Fruit fly (Drosophila melanogaster) whole organism, embryonic: Measurements from ENCODE around the gene CG4017.
A peak's percentile ranks its signal among the peaks of the same experiment; 100 is the strongest.

ENCODE experiments used
- Ada2b ChIP-seq: fragments of 200-800 bp; sonication (Bioruptor generic); IDR thresholded peaks from 2 replicates; pipeline ENCODE4 v1.3.6; 2022; ENCODE audit warnings: missing biosample characterization, missing genetic modification characterization
- BEAF-32 ChIP-seq: fragments of 200-800 bp; sonication (Bioruptor generic); optimal IDR thresholded peaks from 3 replicates; lab custom pipeline; 2017; ENCODE audit warnings: missing biosample characterization, missing genetic modification characterization, mild to moderate bottlenecking, moderate library complexity, missing genetic modification reagents
- CG10147 ChIP-seq: fragments of 200-800 bp; sonication (Bioruptor generic); optimal IDR thresholded peaks from 2 replicates; lab custom pipeline; 2019; ENCODE audit warnings: missing biosample characterization, mild to moderate bottlenecking, missing genetic modification characterization, moderate library complexity
- CG1024 ChIP-seq: fragments of 200-800 bp; sonication (Bioruptor generic); IDR thresholded peaks from 2 replicates; pipeline ENCODE4 v1.3.6; 2022; ENCODE audit warnings: missing biosample characterization, missing genetic modification characterization
- CG10431 ChIP-seq: fragments of 200-800 bp; sonication (Bioruptor generic); optimal IDR thresholded peaks from 3 replicates; lab custom pipeline; 2018; ENCODE audit warnings: missing biosample characterization, mild to moderate bottlenecking, missing genetic modification characterization
- CG10462 ChIP-seq: fragments of 200-800 bp; sonication (Bioruptor generic); optimal IDR thresholded peaks from 2 replicates; lab custom pipeline; 2016; ENCODE audit warnings: missing biosample characterization, missing genetic modification characterization
- CG10543 ChIP-seq: fragments of 200-800 bp; sonication (Bioruptor generic); optimal IDR thresholded peaks from 3 replicates; lab custom pipeline; 2017; ENCODE audit warnings: missing biosample characterization, mild to moderate bottlenecking, missing genetic modification characterization, moderate library complexity
- CG11695 ChIP-seq: fragments of 200-800 bp; sonication (Bioruptor generic); IDR thresholded peaks from 3 replicates; pipeline ENCODE4 v1.3.6; 2022; ENCODE audit warnings: missing biosample characterization, missing genetic modification characterization
- CG13287 ChIP-seq: fragments of 200-800 bp; sonication (Bioruptor generic); IDR thresholded peaks from 2 replicates; pipeline ENCODE4 v1.3.6; 2022; ENCODE audit warnings: missing biosample characterization, missing genetic modification characterization; ENCODE audit not compliant: partially characterized antibody
- CG15269 ChIP-seq: fragments of 200-800 bp; sonication (Bioruptor generic); optimal IDR thresholded peaks from 2 replicates; lab custom pipeline; 2018; ENCODE audit warnings: missing biosample characterization, mild to moderate bottlenecking, missing genetic modification characterization, moderate library complexity
- CG16813 ChIP-seq: fragments of 200-800 bp; sonication (Bioruptor generic); IDR thresholded peaks from 3 replicates; pipeline ENCODE4 v1.3.6; 2022; ENCODE audit warnings: missing biosample characterization, missing genetic modification characterization; ENCODE audit not compliant: partially characterized antibody
- CG17359 ChIP-seq: fragments of 200-800 bp; sonication (Bioruptor generic); optimal IDR thresholded peaks from 3 replicates; lab custom pipeline; 2018; ENCODE audit warnings: missing biosample characterization, mild to moderate bottlenecking, missing genetic modification characterization, moderate library complexity
- CG17829 ChIP-seq: fragments of 200-800 bp; optimal IDR thresholded peaks from 2 replicates; lab custom pipeline; 2019; ENCODE audit warnings: missing biosample characterization, mild to moderate bottlenecking, missing genetic modification characterization, moderate library complexity
- CG2116 ChIP-seq: fragments of 200-800 bp; sonication (Bioruptor generic); optimal IDR thresholded peaks from 3 replicates; lab custom pipeline; 2018; ENCODE audit warnings: missing biosample characterization, mild to moderate bottlenecking, missing genetic modification characterization
- CG30431 ChIP-seq: fragments of 200-800 bp; sonication (Bioruptor generic); optimal IDR thresholded peaks from 2 replicates; lab custom pipeline; 2017; ENCODE audit warnings: missing biosample characterization, missing genetic modification characterization
- CG31224 ChIP-seq: fragments of 200-800 bp; sonication (Bioruptor generic); IDR thresholded peaks from 2 replicates; pipeline ENCODE4 v1.3.6; 2022; ENCODE audit warnings: missing biosample characterization, missing genetic modification characterization
- CG31365 ChIP-seq: fragments of 200-800 bp; sonication (Bioruptor generic); optimal IDR thresholded peaks from 2 replicates; lab custom pipeline; 2018; ENCODE audit warnings: missing biosample characterization, mild to moderate bottlenecking, missing genetic modification characterization
- CG34422 ChIP-seq: fragments of 200-800 bp; sonication (Bioruptor generic); IDR thresholded peaks from 3 replicates; pipeline ENCODE4 v1.3.6; 2022; ENCODE audit warnings: missing biosample characterization, missing genetic modification characterization
- Doc3 ChIP-seq: fragments of 200-800 bp; sonication (Bioruptor generic); IDR thresholded peaks from 3 replicates; pipeline ENCODE4 v1.3.6; 2022; ENCODE audit warnings: missing biosample characterization, missing genetic modification characterization; ENCODE audit not compliant: partially characterized antibody
- ERR ChIP-seq: fragments of 200-800 bp; sonication (Bioruptor generic); optimal IDR thresholded peaks from 2 replicates; lab custom pipeline; 2016; ENCODE audit warnings: missing biosample characterization, missing genetic modification characterization
- Hmr ChIP-seq: fragments of 200-800 bp; sonication (Bioruptor generic); optimal IDR thresholded peaks from 3 replicates; lab custom pipeline; 2017; ENCODE audit warnings: mild to moderate bottlenecking, missing biosample characterization, missing genetic modification reagents, missing genetic modification characterization
- Lhr ChIP-seq: fragments of 200-800 bp; sonication (Bioruptor generic); optimal IDR thresholded peaks from 3 replicates; lab custom pipeline; 2017; ENCODE audit warnings: mild to moderate bottlenecking, missing biosample characterization, missing genetic modification reagents, missing genetic modification characterization
- Med ChIP-seq: fragments of 200-800 bp; sonication (Bioruptor generic); peaks from one replicate; lab custom pipeline; 2016; ENCODE audit warnings: missing biosample characterization, missing genetic modification characterization, mild to moderate bottlenecking, inconsistent platforms, moderate library complexity
- Oaz ChIP-seq: fragments of 200-800 bp; sonication (Bioruptor generic); IDR thresholded peaks from 2 replicates; pipeline ENCODE4 v1.3.6; 2022; ENCODE audit warnings: missing biosample characterization, missing genetic modification characterization
- PHDP ChIP-seq: fragments of 200-800 bp; sonication (Bioruptor generic); optimal IDR thresholded peaks from 3 replicates; lab custom pipeline; 2018; ENCODE audit warnings: missing biosample characterization, mild to moderate bottlenecking, missing genetic modification characterization, moderate library complexity
- Side ChIP-seq: fragments of 200-800 bp; sonication (Bioruptor generic); optimal IDR thresholded peaks from 2 replicates; lab custom pipeline; 2016; ENCODE audit warnings: missing biosample characterization, missing genetic modification characterization
- Sox102F ChIP-seq: fragments of 200-800 bp; sonication (Bioruptor generic); optimal IDR thresholded peaks from 2 replicates; lab custom pipeline; 2018; ENCODE audit warnings: missing biosample characterization, mild to moderate bottlenecking, missing genetic modification characterization, moderate library complexity
- Xbp1 ChIP-seq: fragments of 200-800 bp; sonication (Bioruptor generic); optimal IDR thresholded peaks from 3 replicates; lab custom pipeline; 2016; ENCODE audit warnings: missing biosample characterization, mild to moderate bottlenecking, missing genetic modification characterization
- YL-1 ChIP-seq: fragments of 200-800 bp; sonication (Bioruptor generic); optimal IDR thresholded peaks from 3 replicates; lab custom pipeline; 2017; ENCODE audit warnings: missing biosample characterization, mild to moderate bottlenecking, missing genetic modification characterization
- ara ChIP-seq: fragments of 200-800 bp; sonication (Bioruptor generic); IDR thresholded peaks from 2 replicates; pipeline ENCODE4 v1.3.6; 2022; ENCODE audit warnings: missing biosample characterization, missing genetic modification characterization
- bcd ChIP-seq: fragments of 200-800 bp; sonication (Bioruptor generic); optimal IDR thresholded peaks from 2 replicates; lab custom pipeline; 2017; ENCODE audit warnings: missing biosample characterization, mild to moderate bottlenecking, missing genetic modification characterization
- br ChIP-seq: fragments of >200 bp; optimal IDR thresholded peaks from 2 replicates; lab custom pipeline; 2017
- bsh ChIP-seq, 2 experiments: fragments of 200-800 bp; sonication (Bioruptor generic); optimal IDR thresholded peaks; 2 replicates each; lab custom pipeline; 2017 to 2018; ENCODE audit warnings: mild to moderate bottlenecking in 2 of 2, missing biosample characterization in 2 of 2, missing genetic modification characterization in 2 of 2, moderate library complexity in 1 of 2
- chn ChIP-seq: fragments of 200-800 bp; sonication (Bioruptor generic); optimal IDR thresholded peaks from 2 replicates; lab custom pipeline; 2016; ENCODE audit warnings: missing biosample characterization, missing genetic modification characterization
- crol ChIP-seq: fragments of 200-800 bp; sonication (Bioruptor generic); IDR thresholded peaks from 2 replicates; pipeline ENCODE4 v1.3.6; 2022; ENCODE audit warnings: missing biosample characterization, missing genetic modification characterization
- danr ChIP-seq: fragments of 200-800 bp; sonication (Bioruptor generic); IDR thresholded peaks from 2 replicates; pipeline ENCODE4 v1.3.6; 2022; ENCODE audit warnings: missing biosample characterization, missing genetic modification characterization
- ewg ChIP-seq: fragments of 200-800 bp; sonication (Bioruptor generic); optimal IDR thresholded peaks from 3 replicates; lab custom pipeline; 2017; ENCODE audit warnings: mild to moderate bottlenecking, missing biosample characterization, missing genetic modification reagents, missing genetic modification characterization
- grau ChIP-seq: fragments of 200-800 bp; optimal IDR thresholded peaks from 3 replicates; lab custom pipeline; 2019; ENCODE audit warnings: missing biosample characterization, mild to moderate bottlenecking, missing genetic modification characterization, moderate library complexity
- lov ChIP-seq, 2 experiments: fragments of 200-800 bp in 1 of 2; fragments of >200 bp in 1 of 2; sonication (Bioruptor generic) in 1 of 2; IDR thresholded peaks in 1 of 2; optimal IDR thresholded peaks in 1 of 2; 2 replicates in 1 of 2; 3 replicates in 1 of 2; pipeline versions ENCODE4 v1.3.6 to Lab custom; 2017 to 2022; ENCODE audit warnings: missing biosample characterization in 1 of 2, missing genetic modification characterization in 1 of 2
- p53 ChIP-seq: fragments of 200-800 bp; sonication (Bioruptor generic); optimal IDR thresholded peaks from 2 replicates; lab custom pipeline; 2016; ENCODE audit warnings: missing biosample characterization, missing genetic modification characterization
- prd ChIP-seq, 3 experiments: fragments of >200 bp in 2 of 3; fragments of 200-800 bp in 1 of 3; sonication (Bioruptor generic) in 1 of 3; optimal IDR thresholded peaks in 2 of 3; IDR thresholded peaks in 1 of 3; 2 replicates in 2 of 3; 3 replicates in 1 of 3; pipeline versions ENCODE4 v1.3.6 to Lab custom; 2017 to 2022; ENCODE audit warnings: missing biosample characterization in 1 of 3, missing genetic modification characterization in 1 of 3
- pzg ChIP-seq: fragments of 200-800 bp; sonication (Bioruptor generic); optimal IDR thresholded peaks from 3 replicates; lab custom pipeline; 2018; ENCODE audit warnings: missing biosample characterization, mild to moderate bottlenecking, missing genetic modification characterization, moderate library complexity
- row ChIP-seq: fragments of 200-800 bp; sonication (Bioruptor generic); IDR thresholded peaks from 3 replicates; pipeline ENCODE4 v1.3.6; 2022; ENCODE audit warnings: missing biosample characterization, missing genetic modification characterization
- sens-2 ChIP-seq: fragments of 200-800 bp; sonication (Bioruptor generic); IDR thresholded peaks from 2 replicates; pipeline ENCODE4 v1.3.6; 2022; ENCODE audit warnings: missing biosample characterization, missing genetic modification characterization
- sob ChIP-seq: fragments of 200-800 bp; sonication (Bioruptor generic); IDR thresholded peaks from 2 replicates; pipeline ENCODE4 v1.3.6; 2022; ENCODE audit warnings: missing biosample characterization, missing genetic modification characterization
- stc ChIP-seq: fragments of 200-800 bp; sonication (Bioruptor generic); IDR thresholded peaks from 2 replicates; pipeline ENCODE4 v1.3.6; 2022; ENCODE audit warnings: missing biosample characterization, missing genetic modification characterization
- tgo ChIP-seq: fragments of 200-800 bp; sonication (Bioruptor generic); IDR thresholded peaks from 3 replicates; pipeline ENCODE4 v1.3.6; 2022; ENCODE audit warnings: missing biosample characterization, missing genetic modification characterization
- tio ChIP-seq: fragments of 200-800 bp; sonication (Bioruptor generic); optimal IDR thresholded peaks from 2 replicates; lab custom pipeline; 2017; ENCODE audit warnings: missing biosample characterization, missing genetic modification characterization, inconsistent platforms
- tna ChIP-seq: fragments of 200-800 bp; sonication (Bioruptor generic); IDR thresholded peaks from 2 replicates; pipeline ENCODE4 v1.3.6; 2022; ENCODE audit warnings: missing biosample characterization, missing genetic modification characterization; ENCODE audit not compliant: partially characterized antibody
- vvl ChIP-seq: fragments of 200-800 bp; sonication (Bioruptor generic); IDR thresholded peaks from 2 replicates; pipeline ENCODE4 v1.3.6; 2022; ENCODE audit warnings: missing biosample characterization, missing genetic modification characterization

The CG4017 gene

DNA sequence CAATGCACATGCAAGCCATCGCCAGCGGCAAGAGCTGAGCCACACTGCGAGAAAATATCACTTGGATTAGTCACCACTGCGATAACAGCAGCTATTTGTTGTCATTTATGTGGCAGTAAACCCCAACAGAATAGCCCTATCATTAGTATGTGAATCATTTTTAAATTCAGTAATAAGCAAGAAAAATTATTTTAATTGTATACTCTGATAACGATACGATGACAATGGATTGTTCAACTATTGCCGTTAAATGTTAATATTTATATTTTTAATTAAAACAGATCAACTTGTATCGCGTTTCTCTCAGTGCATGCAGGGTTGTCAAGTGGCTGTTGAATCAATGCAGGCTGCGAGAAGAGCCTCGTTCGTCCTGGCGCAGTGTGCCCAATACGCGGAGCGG, 29.1 kb upstream of the CG4017 start (continued):
- TF ChIP-seq pzg (no peak), CG13287 (GFP tag; lab: Robert Waterston, UW) (no peak), bcd (GFP tag; lab: Kevin White, UChicago) (peak; percentile 33), Med (peak; percentile 13), Sox102F (GFP tag; lab: Kevin White, UChicago) (peak; percentile 27), CG10431 (GFP tag; lab: Kevin White, UChicago) (no peak), CG10462 (GFP tag; lab: Kevin White, UChicago) (no peak), danr (GFP tag; lab: Robert Waterston, UW) (no peak), CG17829 (tag; lab: Kevin White, UChicago) (no peak), BEAF-32 (GFP tag; lab: Kevin White, UChicago) (no peak), crol (GFP tag; lab: Robert Waterston, UW) (no peak), tgo (no peak), ERR (GFP tag; lab: Kevin White, UChicago) (no peak), vvl (GFP tag; lab: Robert Waterston, UW) (no peak), CG15269 (peak; percentile 10), bsh (GFP tag; optimal IDR thresholded peaks at IDR 0.05; lab: Kevin White, UChicago) (no peak), Hmr (GFP tag; lab: Kevin White, UChicago) (peak; percentile 8), CG11695 (GFP tag; lab: Robert Waterston, UW) (no peak), CG17359 (tag; lab: Kevin White, UChicago) (peak; percentile 32), Oaz (no peak), tio (peak; percentile 18), row (GFP tag; lab: Robert Waterston, UW) (peak; percentile 36; the same call in 2 of the 3 replicates), grau (tag; lab: Kevin White, UChicago) (peak; percentile 27), CG34422 (GFP tag; lab: Robert Waterston, UW) (no peak), tna (GFP tag; lab: Robert Waterston, UW) (no peak), CG31224 (GFP tag; lab: Robert Waterston, UW) (no peak), sens-2 (GFP tag; lab: Robert Waterston, UW) (no peak), CG2116 (GFP tag; lab: Kevin White, UChicago) (no peak), p53 (GFP tag; lab: Kevin White, UChicago) (no peak), CG10147 (peak; percentile 0), lov (optimal IDR thresholded peaks at IDR 0.05; lab: Kevin White, UChicago) (no peak), lov (GFP tag; IDR thresholded peaks at IDR 0.05; lab: Robert Waterston, UW) (no peak), CG1024 (GFP tag; lab: Robert Waterston, UW) (no peak), br (lab: Kevin White, UChicago) (no peak), stc (no peak), Doc3 (GFP tag; lab: Robert Waterston, UW) (no peak), CG30431 (GFP tag; lab: Kevin White, UChicago) (no peak), CG10543 (GFP tag; lab: Kevin White, UChicago) (no peak), Ada2b (GFP tag; lab: Robert Waterston, UW) (no peak), Xbp1 (peak; percentile 3), ara (no peak), CG31365 (tag; lab: Kevin White, UChicago) (no peak), CG16813 (GFP tag; lab: Robert Waterston, UW) (no peak), prd (optimal IDR thresholded peaks at IDR 0.05; lab: Kevin White, UChicago) (no peak), prd (GFP tag; IDR thresholded peaks at IDR 0.05; lab: Robert Waterston, UW) (peak; percentile 13; the same call in 1 of the 3 replicates), ewg (GFP tag; lab: Kevin White, UChicago) (no peak), YL-1 (GFP tag; lab: Kevin White, UChicago) (no peak), sob (GFP tag; lab: Robert Waterston, UW) (no peak), Side (GFP tag; lab: Kevin White, UChicago) (no peak), chn (GFP tag; lab: Kevin White, UChicago) (no peak), PHDP (tag; lab: Kevin White, UChicago) (no peak), Lhr (GFP tag; lab: Kevin White, UChicago) (no peak)
